Worm (Caenorhabditis elegans) whole organism, L4 larva: ENCODE data around the gene sftb-1.

Experiments
- F49E8.2 ChIP-seq: sonication (generic microtip); optimal IDR thresholded peaks from 2 replicates; lab custom pipeline; 2016; ENCODE audit warnings: missing compliant biosample characterization, mild to moderate bottlenecking, missing genetic modification characterization, borderline replicate concordance
- Y48G9A.11 ChIP-seq: fragments of 200-800 bp; sonication (Bioruptor generic); IDR thresholded peaks from 2 replicates; pipeline ENCODE4 v1.3.6; 2022; ENCODE audit warnings: missing genetic modification reagents, missing genetic modification characterization, missing compliant biosample characterization
- Y75B8A.6 ChIP-seq: fragments of 200-800 bp; sonication (Bioruptor generic); IDR thresholded peaks from 2 replicates; pipeline ENCODE4 v1.3.6; 2022; ENCODE audit warnings: missing genetic modification reagents, missing genetic modification characterization, missing compliant biosample characterization
- ceh-20 ChIP-seq: fragments of 200-800 bp; sonication (Bioruptor generic); IDR thresholded peaks from 2 replicates; pipeline ENCODE4 v1.3.6; 2022; ENCODE audit warnings: missing genetic modification reagents, missing genetic modification characterization, missing compliant biosample characterization
- ceh-32 ChIP-seq: sonication (generic microtip); optimal IDR thresholded peaks from 2 replicates; lab custom pipeline; 2016; ENCODE audit warnings: mild to moderate bottlenecking, missing genetic modification characterization, missing compliant biosample characterization; ENCODE audit not compliant: poor library complexity
- ceh-62 ChIP-seq: sonication (generic microtip); optimal IDR thresholded peaks from 2 replicates; lab custom pipeline; 2017; ENCODE audit warnings: missing biosample characterization, missing genetic modification characterization
- cey-2 ChIP-seq: sonication (generic microtip); optimal IDR thresholded peaks from 3 replicates; lab custom pipeline; 2017; ENCODE audit warnings: missing genetic modification characterization, mild to moderate bottlenecking, missing compliant biosample characterization, antibody characterized with exemption, borderline replicate concordance; ENCODE audit not compliant: insufficient read depth
- daf-16 ChIP-seq, 3 experiments: sonication (generic microtip); optimal IDR thresholded peaks; 2 replicates each; lab custom pipeline; 2016 to 2017; ENCODE audit warnings: missing genetic modification characterization in 3 of 3, missing genetic modification reagents in 3 of 3, mild to moderate bottlenecking in 2 of 3, missing compliant biosample characterization in 2 of 3, missing biosample characterization in 1 of 3, moderate library complexity in 1 of 3
- daf-8 ChIP-seq: fragments of 200-800 bp; sonication (Bioruptor generic); IDR thresholded peaks from 2 replicates; pipeline ENCODE4 v1.3.6; 2022; ENCODE audit warnings: missing genetic modification characterization, missing compliant biosample characterization
- dmd-8 ChIP-seq: fragments of 200-800 bp; sonication (Bioruptor generic); IDR thresholded peaks from 2 replicates; pipeline ENCODE4 v1.3.6; 2022; ENCODE audit warnings: missing genetic modification characterization, missing compliant biosample characterization
- dpl-1 ChIP-seq: fragments of 150-350 bp; optimal IDR thresholded peaks from 2 replicates; lab custom pipeline; 2014; ENCODE audit warnings: missing biosample characterization, missing genetic modification reagents, missing genetic modification characterization
- duxl-1 ChIP-seq: sonication (generic microtip); optimal IDR thresholded peaks from 2 replicates; lab custom pipeline; 2016; ENCODE audit warnings: mild to moderate bottlenecking, missing genetic modification characterization, moderate library complexity, missing compliant biosample characterization; ENCODE audit not compliant: poor library complexity
- egl-27 ChIP-seq: sonication (generic microtip); optimal IDR thresholded peaks from 3 replicates; lab custom pipeline; 2017; ENCODE audit warnings: missing biosample characterization, missing genetic modification reagents, missing genetic modification characterization
- fkh-10 ChIP-seq: fragments of 150-350 bp; optimal IDR thresholded peaks from 2 replicates; lab custom pipeline; 2014; ENCODE audit warnings: missing biosample characterization, missing genetic modification reagents, missing genetic modification characterization
- fos-1 ChIP-seq: fragments of 150-350 bp; optimal IDR thresholded peaks from 2 replicates; lab custom pipeline; 2014; ENCODE audit warnings: missing biosample characterization, missing genetic modification characterization
- hmg-1.1 ChIP-seq: fragments of 200-800 bp; sonication (Bioruptor generic); IDR thresholded peaks from 2 replicates; pipeline ENCODE4 v1.3.6; 2022; ENCODE audit warnings: missing genetic modification reagents, missing genetic modification characterization, missing compliant biosample characterization
- jun-1 ChIP-seq: fragments of 150-350 bp; optimal IDR thresholded peaks from 2 replicates; lab custom pipeline; 2014; ENCODE audit warnings: missing biosample characterization, missing genetic modification reagents, missing genetic modification characterization
- lin-13 ChIP-seq: fragments of 150-350 bp; optimal IDR thresholded peaks from 2 replicates; lab custom pipeline; 2014; ENCODE audit warnings: missing biosample characterization, missing genetic modification reagents, missing genetic modification characterization
- lin-15B ChIP-seq: fragments of 150-350 bp; sonication (generic microtip); optimal IDR thresholded peaks from 3 replicates; lab custom pipeline; 2014; ENCODE audit warnings: missing biosample characterization, missing genetic modification characterization
- lin-29 ChIP-seq: fragments of 200-800 bp; sonication (Bioruptor generic); IDR thresholded peaks from 2 replicates; pipeline ENCODE4 v1.3.6; 2022; ENCODE audit warnings: missing genetic modification reagents, missing genetic modification characterization, missing compliant biosample characterization
- lin-39 ChIP-seq: fragments of 150-350 bp; optimal IDR thresholded peaks from 2 replicates; lab custom pipeline; 2014; ENCODE audit warnings: missing biosample characterization, missing genetic modification reagents, missing genetic modification characterization
- lir-3 ChIP-seq: sonication (generic microtip); optimal IDR thresholded peaks from 2 replicates; lab custom pipeline; 2016; ENCODE audit warnings: mild to moderate bottlenecking, missing genetic modification characterization, missing compliant biosample characterization
- lsy-2 ChIP-seq, 2 experiments: fragments of 150-350 bp in 1 of 2; sonication (generic microtip) in 1 of 2; optimal IDR thresholded peaks; 2 replicates each; lab custom pipeline; 2014 to 2017; ENCODE audit warnings: missing biosample characterization in 2 of 2, missing genetic modification characterization in 2 of 2
- madf-5 ChIP-seq, 2 experiments: fragments of 200-800 bp; sonication (Bioruptor generic); IDR thresholded peaks; 2 replicates each; pipeline ENCODE4 v1.3.6; 2022; ENCODE audit warnings: missing compliant biosample characterization in 2 of 2, missing genetic modification characterization in 2 of 2
- mdl-1 ChIP-seq, 2 experiments: fragments of 150-350 bp in 1 of 2; sonication (generic microtip) in 1 of 2; optimal IDR thresholded peaks; 2 replicates each; lab custom pipeline; 2014 to 2017; ENCODE audit warnings: missing biosample characterization in 2 of 2, missing genetic modification characterization in 2 of 2
- mes-2 ChIP-seq: sonication (generic microtip); optimal IDR thresholded peaks from 2 replicates; lab custom pipeline; 2016; ENCODE audit warnings: missing genotype, mild to moderate bottlenecking, missing genetic modification characterization, missing compliant biosample characterization; ENCODE audit not compliant: poor library complexity, severe bottlenecking
- mxl-3 ChIP-seq: fragments of 200-800 bp; sonication (Bioruptor generic); optimal IDR thresholded peaks from 2 replicates; lab custom pipeline; 2018; ENCODE audit warnings: mild to moderate bottlenecking, missing genetic modification characterization, missing compliant biosample characterization
- nhr-11 ChIP-seq: fragments of 150-350 bp; optimal IDR thresholded peaks from 2 replicates; lab custom pipeline; 2014; ENCODE audit warnings: missing biosample characterization, missing genetic modification characterization
- nhr-237 ChIP-seq: sonication (generic microtip); optimal IDR thresholded peaks from 2 replicates; lab custom pipeline; 2017; ENCODE audit warnings: missing biosample characterization, missing genetic modification characterization
- nhr-42 ChIP-seq: fragments of 200-800 bp; sonication (Bioruptor generic); IDR thresholded peaks from 2 replicates; pipeline ENCODE4 v1.3.6; 2022; ENCODE audit warnings: missing genetic modification characterization, missing compliant biosample characterization
- nhr-77 ChIP-seq: fragments of 150-350 bp; optimal IDR thresholded peaks from 2 replicates; lab custom pipeline; 2014; ENCODE audit warnings: missing biosample characterization, missing genetic modification characterization
- pha-4 ChIP-seq, 2 experiments: fragments of 150-350 bp in 1 of 2; fragments of 200-800 bp in 1 of 2; sonication (Bioruptor generic) in 1 of 2; IDR thresholded peaks in 1 of 2; optimal IDR thresholded peaks in 1 of 2; 2 replicates each; pipeline versions ENCODE4 v1.3.6 to Lab custom; 2014 to 2022; ENCODE audit warnings: missing genetic modification characterization in 2 of 2, missing genetic modification reagents in 2 of 2, missing biosample characterization in 1 of 2, missing compliant biosample characterization in 1 of 2
- php-3 ChIP-seq: fragments of 200-800 bp; sonication (Bioruptor generic); IDR thresholded peaks from 2 replicates; pipeline ENCODE4 v1.3.6; 2022; ENCODE audit warnings: missing genetic modification reagents, missing genetic modification characterization, missing compliant biosample characterization
- rbr-2 ChIP-seq: sonication (generic microtip); optimal IDR thresholded peaks from 2 replicates; lab custom pipeline; 2016; ENCODE audit warnings: missing genotype, missing genetic modification characterization, missing compliant biosample characterization
- tra-1 ChIP-seq: fragments of 200-800 bp; sonication (Bioruptor generic); IDR thresholded peaks from 2 replicates; pipeline ENCODE4 v1.3.6; 2022; ENCODE audit warnings: missing genetic modification reagents, missing genetic modification characterization, missing compliant biosample characterization
- unc-130 ChIP-seq: sonication (generic microtip); optimal IDR thresholded peaks from 2 replicates; lab custom pipeline; 2016; ENCODE audit warnings: missing genetic modification reagents, missing genetic modification characterization, missing compliant biosample characterization
- unc-62 ChIP-seq, 3 experiments: fragments of 150-350 bp in 1 of 3; sonication (generic microtip); optimal IDR thresholded peaks in 2 of 3; peaks in 1 of 3; 1 replicate in 1 of 3; 2 replicates in 2 of 3; lab custom pipeline; 2014 to 2017; ENCODE audit warnings: missing biosample characterization in 3 of 3, missing genetic modification characterization in 3 of 3, missing genetic modification reagents in 3 of 3, missing genotype in 1 of 3
- zag-1 ChIP-seq: fragments of 150-350 bp; optimal IDR thresholded peaks from 2 replicates; lab custom pipeline; 2014; ENCODE audit warnings: missing biosample characterization, missing genetic modification characterization
- zip-11 ChIP-seq: fragments of 200-800 bp; sonication (Bioruptor generic); IDR thresholded peaks from 2 replicates; pipeline ENCODE4 v1.3.6; 2022; ENCODE audit warnings: missing genetic modification characterization, missing compliant biosample characterization
- ztf-11 ChIP-seq: fragments of 150-350 bp; optimal IDR thresholded peaks from 2 replicates; lab custom pipeline; 2014; ENCODE audit warnings: missing biosample characterization, missing genetic modification characterization
- ztf-7 ChIP-seq: fragments of 150-350 bp; optimal IDR thresholded peaks from 2 replicates; lab custom pipeline; 2014; ENCODE audit warnings: missing biosample characterization, missing genetic modification characterization

sftb-1 gene

DNA sequence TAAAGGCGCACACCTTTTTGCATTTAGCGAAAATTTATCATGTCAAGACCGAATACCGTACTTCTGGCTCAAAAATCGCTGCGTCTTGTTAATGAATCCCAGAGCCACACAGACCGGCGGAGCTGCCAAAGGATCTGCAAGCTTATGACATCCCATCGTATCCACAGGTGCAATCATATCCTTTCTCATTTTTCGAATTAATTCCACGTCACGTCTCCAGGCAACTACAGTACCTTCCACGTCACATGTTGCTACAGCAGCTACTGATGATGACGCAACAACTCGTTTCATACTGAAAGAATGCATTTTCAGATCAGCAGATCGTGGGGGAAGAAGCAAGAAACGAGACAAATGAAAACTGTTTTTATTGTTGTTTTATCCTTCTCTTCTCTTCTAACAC lies 24.0 kb upstream of the sftb-1 start, which contains the start of gene R10E4.6 (continued):
- TF ChIP-seq fkh-10 (GFP tag; lab: Kevin White, UChicago) (no peak), lin-15B (tag; lab: Kevin White, UChicago) (no peak), lin-13 (no peak)

DNA sequence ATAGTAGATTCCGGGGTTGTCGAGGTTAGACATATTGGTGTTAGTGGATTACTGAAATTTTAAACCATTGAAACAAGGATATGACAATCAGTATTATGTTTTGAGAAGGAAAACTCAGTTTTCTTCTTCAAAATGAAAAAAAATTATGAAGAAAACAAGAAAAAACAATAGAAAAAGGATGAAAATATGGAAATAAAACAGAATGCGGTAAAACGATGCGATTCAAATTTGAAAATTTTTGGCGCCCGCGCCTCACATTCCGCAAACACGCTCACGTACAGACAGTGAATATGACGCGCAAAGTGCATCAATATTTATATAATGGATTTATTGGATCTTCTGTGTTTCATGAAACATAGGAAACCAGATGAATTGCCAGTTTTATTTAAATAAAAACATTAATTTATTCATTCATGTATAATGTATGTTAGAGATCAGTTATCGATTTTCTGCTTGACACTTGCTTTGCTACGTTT lies 22.2 kb upstream of the sftb-1 start, which contains the start of gene mcm-5:
mcm-5 (minus strand) TSS at position 51 of the 476 bp plus-strand sequence.
- peak; percentile 86 for TF ChIP-seq dpl-1
- TF ChIP-seq daf-16 (GFP tag; optimal IDR thresholded peaks at IDR 0.05; lab: Kevin White, UChicago) = no peak
- TF ChIP-seq daf-16 (tag; optimal IDR thresholded peaks at IDR 0.05; lab: Kevin White, UChicago) = peak; percentile 19
- TF ChIP-seq lsy-2 (tag; optimal IDR thresholded peaks at IDR 0.05; lab: Kevin White, UChicago) = peak in 1 of 2 experiments; percentile 56
- TF ChIP-seq unc-130 (GFP tag; lab: Kevin White, UChicago) = peak; percentile 28
- TF ChIP-seq mes-2 (tag; lab: Kevin White, UChicago) = peak; percentile 62
- TF ChIP-seq cey-2 = no peak
- TF ChIP-seq dmd-8 (GFP tag; lab: Robert Waterston, UW) = no peak

ce11 chrIII:4289952-4290351 lies 20.9 kb upstream of the sftb-1 start:
- peak in 1 of 2 experiments; percentile 91 for TF ChIP-seq unc-62 (GFP tag; optimal IDR thresholded peaks at IDR 0.05 in 1 of 2; lab: Kevin White, UChicago)
- no peak for TF ChIP-seq unc-62 (tag; optimal IDR thresholded peaks at IDR 0.05; lab: Kevin White, UChicago)
- no peak for TF ChIP-seq ztf-7 (tag; lab: Kevin White, UChicago)
- no peak for TF ChIP-seq ztf-11 (tag; lab: Kevin White, UChicago)

DNA sequence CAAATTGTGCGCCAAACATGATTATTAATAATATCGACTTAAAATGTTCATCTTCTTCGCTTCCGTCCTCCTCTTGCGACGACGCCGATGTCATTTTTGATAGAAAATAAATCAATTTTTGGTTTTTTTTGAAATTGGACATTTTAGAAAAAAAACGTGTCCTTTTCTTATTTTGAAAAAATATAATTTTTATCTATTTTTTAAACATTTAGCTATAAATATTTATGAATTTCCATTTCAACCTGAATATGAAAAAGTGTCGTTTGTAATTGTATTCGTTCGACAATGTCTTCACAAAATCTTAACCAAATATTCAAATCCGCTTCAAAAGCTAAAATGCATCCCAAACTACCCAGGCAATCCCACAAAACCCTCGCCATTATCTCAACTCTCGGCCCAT lies 18.3 kb upstream of the sftb-1 start, which contains the start of gene R10E4.3:
R10E4.3 (minus strand) TSS at position 101 of the 400 bp plus-strand sequence.
- no peak for TF ChIP-seq ztf-7 (tag; lab: Kevin White, UChicago)
- no peak for TF ChIP-seq duxl-1 (tag; lab: Kevin White, UChicago)
- no peak for TF ChIP-seq lin-15B (tag; lab: Kevin White, UChicago)
- no peak for TF ChIP-seq mxl-3 (GFP tag; lab: Kevin White, UChicago)
- no peak for TF ChIP-seq Y75B8A.6
- no peak for TF ChIP-seq egl-27 (tag; lab: Kevin White, UChicago)
- no peak for TF ChIP-seq jun-1 (tag; lab: Kevin White, UChicago)
- TF ChIP-seq zip-11 (GFP tag; lab: Robert Waterston, UW) = no peak
- no peak for TF ChIP-seq zag-1 (tag; lab: Kevin White, UChicago)

DNA sequence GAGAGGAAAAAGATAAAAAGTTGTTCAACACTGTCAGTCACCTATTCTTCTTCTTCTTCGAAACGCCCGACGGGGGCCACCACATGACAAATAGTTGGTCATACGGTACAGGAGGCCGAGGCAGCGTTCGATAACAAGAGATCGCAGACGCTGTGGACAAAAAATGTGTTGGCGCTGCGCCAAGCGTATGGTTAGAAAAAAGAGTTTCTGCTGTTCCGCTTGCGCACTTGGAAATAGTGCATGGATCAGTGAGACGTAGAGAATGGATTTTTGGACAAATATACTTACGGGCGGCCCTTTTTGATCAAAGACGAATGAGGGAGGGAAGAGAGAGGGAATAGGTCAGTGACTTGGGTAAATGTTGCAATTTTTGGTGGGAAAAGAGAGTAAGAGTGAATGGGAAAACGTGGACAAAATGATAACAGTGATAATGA lies 15.7 kb upstream of the sftb-1 start:
- TF ChIP-seq Y48G9A.11 (GFP tag; lab: Robert Waterston, UW) (no peak), nhr-11 (tag; lab: Kevin White, UChicago) (peak; percentile 30), lir-3 (tag; lab: Kevin White, UChicago) (no peak), F49E8.2 (no peak), hmg-1.1 (peak; percentile 52), rbr-2 (peak; percentile 52), nhr-77 (tag; lab: Kevin White, UChicago) (peak; percentile 56), mxl-3 (GFP tag; lab: Kevin White, UChicago) (peak; percentile 92), tra-1 (GFP tag; lab: Robert Waterston, UW) (peak; percentile 65; the same call in 1 of the 2 replicates), pha-4 (GFP tag; IDR thresholded peaks at IDR 0.05; lab: Robert Waterston, UW) (peak; percentile 65), pha-4 (tag; optimal IDR thresholded peaks at IDR 0.05; lab: Kevin White, UChicago) (peak; percentile 16), nhr-42 (GFP tag; lab: Robert Waterston, UW) (0 out of 2 replicates have a peak, but pooled peaks have one; percentile 22), ceh-32 (tag; lab: Kevin White, UChicago) (no peak), lin-29 (GFP tag; lab: Robert Waterston, UW) (peak; percentile 71), nhr-237 (tag; lab: Kevin White, UChicago) (no peak), mdl-1 (tag; optimal IDR thresholded peaks at IDR 0.05; lab: Kevin White, UChicago) (peak; percentile 35 to 89), fos-1 (tag; lab: Kevin White, UChicago) (no peak), ceh-62 (no peak), lin-39 (tag; lab: Kevin White, UChicago) (no peak), php-3 (0 out of 2 replicates have a peak, but pooled peaks have one; percentile 31), ceh-20 (0 out of 2 replicates have a peak, but pooled peaks have one; percentile 33), madf-5 (GFP tag; IDR thresholded peaks at IDR 0.05; lab: Robert Waterston, UW) (peak in 1 of 2 experiments; percentile 76; a peak in 1 of 4 replicates), daf-8 (GFP tag; lab: Robert Waterston, UW) (no peak)
